Worm (Caenorhabditis elegans): ENCODE measurements around the gene cyp-25A1.

The cyp-25A1 gene

ce11 chrIII:3801379-3801894 lies 31.0 kb upstream of the cyp-25A1 start (continued):
- TF ChIP-seq zim-3 (tag; optimal IDR thresholded peaks at IDR 0.05) (no peak), B0261.1 (tag; optimal IDR thresholded peaks at IDR 0.05) (no peak), F37B4.10 (GFP tag; IDR thresholded peaks at IDR 0.05) (no peak), ZK185.1 (tag; optimal IDR thresholded peaks at IDR 0.05; ENCODE audit: poor library complexity, severe bottlenecking) (peak; percentile 88), ceh-79 (tag; optimal IDR thresholded peaks at IDR 0.05) (no peak), ztf-28 (GFP tag; IDR thresholded peaks at IDR 0.05) (no peak), ztf-6 (GFP tag; IDR thresholded peaks at IDR 0.05) (no peak), pbrm-1 (GFP tag; IDR thresholded peaks at IDR 0.05) (peak; percentile 84), atf-7 (tag; optimal IDR thresholded peaks at IDR 0.05) (peak; percentile 84), mcd-1 (GFP tag; IDR thresholded peaks at IDR 0.05) (peak; percentile 78), xnd-1 (tag; optimal IDR thresholded peaks at IDR 0.05) (no peak), lin-54 (GFP tag; optimal IDR thresholded peaks at IDR 0.05) (peak; percentile 77), ceh-100 (GFP tag; IDR thresholded peaks at IDR 0.05) (peak; percentile 18; the same call in 1 of the 2 replicates), aptf-2 (GFP tag; conservative IDR thresholded peaks at IDR 0.05) (no peak), K12H6.12 (tag; optimal IDR thresholded peaks at IDR 0.05) (peak; percentile 95), ztf-26 (tag; optimal IDR thresholded peaks at IDR 0.05) (peak; percentile 94), gei-17 (GFP tag; optimal IDR thresholded peaks at IDR 0.05) (peak; percentile 72), egl-44 (GFP tag; IDR thresholded peaks at IDR 0.05) (peak; percentile 56; the same call in 1 of the 2 replicates), F10E7.11 (tag; optimal IDR thresholded peaks at IDR 0.05) (peak; percentile 43), ekl-4 (GFP tag; IDR thresholded peaks at IDR 0.05) (peak; percentile 91), ztf-18 (tag; optimal IDR thresholded peaks at IDR 0.05) (peak; percentile 43), B0035.1 (tag; optimal IDR thresholded peaks at IDR 0.05) (peak; percentile 77), rcor-1 (GFP tag; IDR thresholded peaks at IDR 0.05) (peak; percentile 42), T07F8.4 (tag; optimal IDR thresholded peaks at IDR 0.05) (peak; percentile 76), lin-40 (tag; optimal IDR thresholded peaks at IDR 0.05) (peak; percentile 95), Y56A3A.18 (GFP tag; IDR thresholded peaks at IDR 0.05) (0 out of 2 replicates have a peak, but pooled peaks have one; percentile 61), C06A6.2 (GFP tag; conservative IDR thresholded peaks at IDR 0.05) (peak; percentile 86), Y53G8AR.9 (GFP tag; conservative IDR thresholded peaks at IDR 0.05) (peak; percentile 62), F57A8.1 (GFP tag; optimal IDR thresholded peaks at IDR 0.05) (no peak), nhr-179 (tag; optimal IDR thresholded peaks at IDR 0.05) (no peak), hmg-20 (GFP tag; IDR thresholded peaks at IDR 0.05) (no peak), rpc-1 (optimal IDR thresholded peaks at IDR 0.05) (no peak), rpc-1 (tag; optimal IDR thresholded peaks at IDR 0.05) (no peak), egrh-3 (GFP tag; IDR thresholded peaks at IDR 0.05) (no peak), hmg-1.2 (GFP tag; IDR thresholded peaks at IDR 0.05) (peak; percentile 93), tbp1 (GFP tag; optimal IDR thresholded peaks at IDR 0.05) (peak; percentile 53), let-607 (tag; optimal IDR thresholded peaks at IDR 0.05) (peak in 1 of 2 experiments; percentile 83), B0336.3 (GFP tag; IDR thresholded peaks at IDR 0.05) (peak; percentile 90), mxl-1 (tag; optimal IDR thresholded peaks at IDR 0.05) (no peak), ceh-40 (GFP tag; IDR thresholded peaks at IDR 0.05) (no peak), C17E4.6 (GFP tag; IDR thresholded peaks at IDR 0.05) (0 out of 2 replicates have a peak, but pooled peaks have one; percentile 56), ztf-25 (GFP tag; IDR thresholded peaks at IDR 0.05) (no peak), sptf-2 (GFP tag; optimal IDR thresholded peaks at IDR 0.05) (no peak), nfya-2 (GFP tag; IDR thresholded peaks at IDR 0.05) (no peak), Y95B8A.8 (GFP tag; IDR thresholded peaks at IDR 0.05) (no peak), lsy-27 (tag; optimal IDR thresholded peaks at IDR 0.05; ENCODE audit: borderline replicate concordance, insufficient read depth) (no peak), akir-1 (GFP tag; optimal IDR thresholded peaks at IDR 0.05) (no peak), bed-2 (GFP tag; IDR thresholded peaks at IDR 0.05) (no peak), repo-1 (tag; optimal IDR thresholded peaks at IDR 0.05) (peak; percentile 69)
